Fruit fly (Drosophila melanogaster) whole organism, embryonic: Measurements from ENCODE around the gene SmE.

Experiments used
- CG31441 ChIP-seq: fragments of 200-800 bp; sonication (Bioruptor generic); IDR thresholded peaks from 2 replicates; pipeline ENCODE4 v1.3.6; 2022; ENCODE audit warnings: missing biosample characterization, missing genetic modification characterization

Gene SmE

dm6 chr2L:7838024-7838423 is 47.2 kb downstream of the SmE start (continued):
- no peak for TF ChIP-seq CG31441 (GFP tag; lab: Robert Waterston, UW)
- TF ChIP-seq, all 482 proteins: peak for 40
